Worm (Caenorhabditis elegans) whole organism, mixed stage, embryonic: ENCODE data around the gene sul-1.

Source experiments
- elt-1 ChIP-seq: sonication (generic microtip); optimal IDR thresholded peaks from 2 replicates; lab custom pipeline; 2017; ENCODE audit warnings: missing genetic modification characterization, mild to moderate bottlenecking, missing compliant biosample characterization, antibody characterized with exemption, moderate library complexity, borderline replicate concordance; ENCODE audit not compliant: insufficient read depth
- mep-1 ChIP-seq: fragments of 150-350 bp; optimal IDR thresholded peaks from 2 replicates; lab custom pipeline; 2017; ENCODE audit warnings: missing biosample characterization, missing genetic modification reagents, missing genetic modification characterization, inconsistent platforms

DNA sequence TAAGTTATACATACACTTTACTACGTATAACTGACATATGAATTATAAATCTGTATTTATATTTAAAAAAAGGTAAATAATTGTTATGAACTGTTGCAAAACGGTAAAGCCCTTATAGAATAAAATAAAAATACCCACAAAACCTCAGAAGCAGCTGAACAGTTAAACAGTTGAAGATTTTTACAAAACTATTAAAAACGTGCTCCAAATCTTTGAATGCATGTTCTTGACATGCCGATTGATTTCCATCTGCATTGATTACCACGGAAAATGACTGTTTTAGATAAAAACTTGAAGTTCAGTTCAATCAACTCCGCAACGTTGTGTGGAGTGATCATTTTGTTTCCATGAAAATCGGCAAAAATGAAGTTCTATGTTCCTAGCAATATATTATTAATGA, 33.4 kb upstream of the sul-1 start, which contains the start of gene F11D5.7:
- TF ChIP-seq elt-1 (tag; lab: Kevin White, UChicago), result no peak
- TF ChIP-seq mep-1 (tag; lab: Kevin White, UChicago), result no peak
